Worm (Caenorhabditis elegans): ENCODE results near the gene nhr-53.

nhr-53 gene

DNA sequence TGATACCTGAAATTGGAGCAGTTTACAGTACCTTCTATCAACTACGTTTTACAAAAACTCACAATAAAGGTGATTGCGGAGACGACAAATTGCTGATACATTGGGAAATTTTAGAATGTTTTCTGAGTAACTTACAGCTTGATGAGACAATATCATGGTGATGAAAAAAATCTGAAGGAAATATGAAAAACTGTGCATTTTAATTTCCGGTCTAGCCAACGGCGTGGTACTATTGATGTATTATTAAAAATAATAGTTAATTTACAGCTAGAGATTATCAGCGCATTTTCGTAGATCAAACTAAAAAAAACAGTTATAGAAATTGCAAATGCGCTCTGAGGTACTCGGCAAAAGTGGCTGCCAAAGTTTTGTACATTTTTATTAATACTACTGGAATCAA lies 4.1 kb downstream of the nhr-53 start, which contains the start of gene srx-29:
Gene srx-29 (minus strand): TSS at position 101 of the 400 bp plus-strand sequence.
- TF ChIP-seq unc-39 (tag; optimal IDR thresholded peaks at IDR 0.05) = no peak
- TF ChIP-seq mls-2 (tag; optimal IDR thresholded peaks at IDR 0.05) = no peak
- TF ChIP-seq bed-3 (GFP tag; optimal IDR thresholded peaks at IDR 0.05) = no peak
- no peak for TF ChIP-seq ham-2 (GFP tag; optimal IDR thresholded peaks at IDR 0.05)
- TF ChIP-seq ceh-83 (GFP tag; optimal IDR thresholded peaks at IDR 0.05) = no peak
- no peak for TF ChIP-seq ces-1 (GFP tag; optimal IDR thresholded peaks at IDR 0.05)
- no peak for TF ChIP-seq drap-1 (GFP tag; optimal IDR thresholded peaks at IDR 0.05)
- no peak for TF ChIP-seq ceh-39 (tag; optimal IDR thresholded peaks at IDR 0.05)
- no peak for TF ChIP-seq sptf-1 (tag; optimal IDR thresholded peaks at IDR 0.05)
- TF ChIP-seq unc-62 (GFP tag; optimal IDR thresholded peaks at IDR 0.05) = no peak
- TF ChIP-seq unc-120 (tag; optimal IDR thresholded peaks at IDR 0.05; ENCODE audit: poor library complexity, severe bottlenecking) = no peak
- no peak for TF ChIP-seq tbx-8 (GFP tag; optimal IDR thresholded peaks at IDR 0.05)
- no peak for TF ChIP-seq nhr-28 (tag; optimal IDR thresholded peaks at IDR 0.05)
- no peak for TF ChIP-seq zip-8 (tag; optimal IDR thresholded peaks at IDR 0.05)
- no peak for TF ChIP-seq ztf-11 (tag; optimal IDR thresholded peaks at IDR 0.05)
- TF ChIP-seq nhr-237 (tag; optimal IDR thresholded peaks at IDR 0.05) = no peak
- no peak for TF ChIP-seq elt-3 (tag; optimal IDR thresholded peaks at IDR 0.05)
- TF ChIP-seq lin-13 (tag; optimal IDR thresholded peaks at IDR 0.05) = no peak
- TF ChIP-seq lsy-2 (tag; optimal IDR thresholded peaks at IDR 0.05) = no peak
- TF ChIP-seq elt-1 (tag; optimal IDR thresholded peaks at IDR 0.05; ENCODE audit: borderline replicate concordance, insufficient read depth) = no peak

- no peak for TF ChIP-seq lin-32 (GFP tag; optimal IDR thresholded peaks at IDR 0.05)
- no peak for TF ChIP-seq nhr-237 (tag; optimal IDR thresholded peaks at IDR 0.05)
- TF ChIP-seq unc-62 (GFP tag; optimal IDR thresholded peaks at IDR 0.05) = no peak
- no peak for TF ChIP-seq ceh-83 (GFP tag; optimal IDR thresholded peaks at IDR 0.05)
- no peak for TF ChIP-seq ztf-11 (tag; optimal IDR thresholded peaks at IDR 0.05)
Observed at ce11 chrV:15693682-15694081, 8.5 kb downstream of the nhr-53 start, which contains the start of gene nhr-198. Gene nhr-198 (plus strand): TSS chrV:15693994.

ce11 chrV:15689952-15690351 lies 12.2 kb downstream of the nhr-53 start, which contains the start of gene nhr-268:
Gene nhr-268 (plus strand): TSS chrV:15690252.
- TF ChIP-seq mep-1 (tag; optimal IDR thresholded peaks at IDR 0.05) (no peak), mab-5 (tag; optimal IDR thresholded peaks at IDR 0.05) (no peak), nhr-12 (tag; optimal IDR thresholded peaks at IDR 0.05) (no peak)

DNA sequence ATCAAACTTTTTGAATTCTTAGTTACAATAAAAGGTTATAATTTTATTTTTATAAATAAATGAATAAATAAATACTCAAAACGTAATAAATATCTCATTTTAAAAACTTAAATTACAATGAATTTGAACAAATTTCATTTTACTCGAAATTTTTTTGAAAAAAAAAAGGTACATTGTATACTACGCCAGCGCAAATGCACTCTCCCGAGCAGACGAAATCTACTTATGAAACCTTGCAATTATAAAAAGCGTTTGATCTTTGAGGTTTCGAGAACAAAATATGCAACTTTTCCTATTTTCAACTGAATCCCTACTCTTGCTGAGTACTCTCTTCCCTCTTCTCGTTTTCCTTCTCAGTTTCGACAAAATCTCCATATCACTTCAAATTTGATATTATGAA lies 14.5 kb downstream of the nhr-53 start, which contains the start of gene nhr-197:
Gene nhr-197 (plus strand): TSS at position 301 of the 400 bp plus-strand sequence.
- no peak for TF ChIP-seq drap-1 (GFP tag; optimal IDR thresholded peaks at IDR 0.05)
- TF ChIP-seq mls-2 (tag; optimal IDR thresholded peaks at IDR 0.05) = no peak
- TF ChIP-seq nhr-12 (tag; optimal IDR thresholded peaks at IDR 0.05) = no peak
- no peak for TF ChIP-seq sem-2 (GFP tag; optimal IDR thresholded peaks at IDR 0.05)
- no peak for TF ChIP-seq nhr-76 (tag; optimal IDR thresholded peaks at IDR 0.05)
- TF ChIP-seq ceh-43 (GFP tag; optimal IDR thresholded peaks at IDR 0.05) = no peak
- TF ChIP-seq ces-1 (GFP tag; optimal IDR thresholded peaks at IDR 0.05) = no peak
- TF ChIP-seq lsy-2 (tag; optimal IDR thresholded peaks at IDR 0.05) = no peak
- no peak for TF ChIP-seq M03D4.4 (tag; optimal IDR thresholded peaks at IDR 0.05)

DNA sequence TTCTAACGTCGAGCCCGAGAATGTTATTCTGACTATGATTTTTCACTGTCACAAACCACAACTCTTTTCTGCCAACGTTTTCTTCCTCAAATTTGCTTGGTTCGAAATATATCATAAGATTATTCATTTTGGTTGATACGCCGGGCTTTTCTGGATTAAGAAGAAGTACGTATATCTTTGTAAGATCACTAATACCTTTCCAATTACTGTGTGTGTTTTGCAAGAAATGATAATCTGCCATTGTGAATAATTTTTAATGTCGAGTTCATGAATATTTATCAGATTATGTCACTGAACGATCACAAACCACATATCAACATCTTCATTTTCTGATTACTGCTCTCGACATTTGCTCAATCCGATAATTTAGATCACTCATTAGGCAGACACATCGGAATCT lies 16.6 kb downstream of the nhr-53 start, which contains the start of gene nhr-196:
Gene nhr-196 (plus strand): TSS at position 118 of the 400 bp plus-strand sequence.
- no peak for TF ChIP-seq zip-8 (tag; optimal IDR thresholded peaks at IDR 0.05)

- no peak for TF ChIP-seq lin-32 (GFP tag; optimal IDR thresholded peaks at IDR 0.05)
- TF ChIP-seq nhr-237 (tag; optimal IDR thresholded peaks at IDR 0.05) = no peak
- no peak for TF ChIP-seq bed-3 (GFP tag; optimal IDR thresholded peaks at IDR 0.05)
- TF ChIP-seq sem-2 (GFP tag; optimal IDR thresholded peaks at IDR 0.05) = no peak
- no peak for TF ChIP-seq unc-39 (tag; optimal IDR thresholded peaks at IDR 0.05)
- no peak for TF ChIP-seq ceh-83 (GFP tag; optimal IDR thresholded peaks at IDR 0.05)
Observed at ce11 chrV:15677222-15677621, 24.9 kb downstream of the nhr-53 start, which contains the start of gene nhr-52. Gene nhr-52 (plus strand): TSS chrV:15677522.

ce11 chrV:15674899-15675298 lies 27.3 kb downstream of the nhr-53 start:
- TF ChIP-seq elt-1 (tag; optimal IDR thresholded peaks at IDR 0.05; ENCODE audit: borderline replicate concordance, insufficient read depth) (no peak), flh-1 (GFP tag; optimal IDR thresholded peaks at IDR 0.05) (no peak), zip-8 (tag; optimal IDR thresholded peaks at IDR 0.05) (no peak), M03D4.4 (tag; optimal IDR thresholded peaks at IDR 0.05) (no peak), nhr-28 (tag; optimal IDR thresholded peaks at IDR 0.05) (no peak), nhr-2 (tag; optimal IDR thresholded peaks at IDR 0.05) (no peak), mls-2 (tag; optimal IDR thresholded peaks at IDR 0.05) (no peak)

Data from whole organism, mixed stage, embryonic.